Fruit fly (Drosophila melanogaster): ENCODE results near the gene Oseg5.

DNA sequence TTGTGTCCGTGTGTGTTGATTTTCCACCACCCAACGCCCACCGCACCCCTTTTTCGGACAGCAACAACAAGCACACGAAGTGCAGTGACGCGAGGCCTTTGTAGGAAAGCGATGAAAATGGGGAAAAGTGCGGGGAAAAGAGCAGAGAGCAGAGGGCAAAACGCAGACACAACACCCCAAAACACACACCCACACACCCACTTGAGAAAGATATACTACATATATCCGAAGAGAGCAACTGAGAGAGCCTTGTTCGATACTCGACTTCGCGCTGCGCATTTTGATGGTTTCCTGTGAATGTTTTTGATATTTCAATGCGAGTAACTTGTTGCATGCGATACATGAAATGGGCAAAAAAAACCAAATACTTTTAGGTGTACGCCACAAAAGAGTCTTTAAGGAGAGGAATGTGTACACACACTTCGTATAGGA, 31.9 kb downstream of the Oseg5 start:
- no peak for TF ChIP-seq psq (optimal IDR thresholded peaks at IDR 0.05)
- TF ChIP-seq h (optimal IDR thresholded peaks at IDR 0.05), result no peak
- no peak for TF ChIP-seq Myc (optimal IDR thresholded peaks at IDR 0.05)

All from Kc167 (cell line).